Fruit fly (Drosophila melanogaster) whole organism, embryonic: ENCODE results near the gene nbs.
A peak's percentile ranks its signal among the peaks of the same experiment; 100 is the strongest.

ENCODE experiments used
- CG10274 ChIP-seq: fragments of 200-800 bp; sonication (Bioruptor generic); optimal IDR thresholded peaks from 3 replicates; lab custom pipeline; 2017; ENCODE audit warnings: missing biosample characterization, mild to moderate bottlenecking, missing genetic modification characterization
- CG12104 ChIP-seq: fragments of 200-800 bp; sonication (Bioruptor generic); optimal IDR thresholded peaks from 3 replicates; lab custom pipeline; 2016; ENCODE audit warnings: missing biosample characterization, missing genetic modification characterization
- CG14014 ChIP-seq: fragments of 200-800 bp; sonication (Bioruptor generic); IDR thresholded peaks from 2 replicates; pipeline ENCODE4 v1.3.6; 2022; ENCODE audit warnings: missing biosample characterization, missing genetic modification characterization
- CG14441 ChIP-seq: fragments of 200-800 bp; sonication (Bioruptor generic); IDR thresholded peaks from 2 replicates; pipeline ENCODE4 v1.3.6; 2022; ENCODE audit warnings: missing biosample characterization, missing genetic modification characterization
- CG14710 ChIP-seq: fragments of 200-800 bp; sonication (Bioruptor generic); optimal IDR thresholded peaks from 3 replicates; lab custom pipeline; 2019; ENCODE audit warnings: missing biosample characterization, mild to moderate bottlenecking, missing genetic modification characterization, moderate library complexity
- CG1529 ChIP-seq: fragments of 200-800 bp; sonication (Bioruptor generic); optimal IDR thresholded peaks from 3 replicates; lab custom pipeline; 2018; ENCODE audit warnings: missing biosample characterization, missing genetic modification characterization
- CG18599 ChIP-seq: fragments of 200-800 bp; sonication (Bioruptor generic); optimal IDR thresholded peaks from 3 replicates; lab custom pipeline; 2017; ENCODE audit warnings: missing biosample characterization, missing genetic modification characterization, mild to moderate bottlenecking, moderate library complexity, missing genetic modification reagents
- CG2120 ChIP-seq: fragments of 200-800 bp; sonication (Bioruptor generic); optimal IDR thresholded peaks from 3 replicates; lab custom pipeline; 2016; ENCODE audit warnings: missing biosample characterization, missing genetic modification characterization
- CG2199 ChIP-seq: fragments of 200-800 bp; sonication (Bioruptor generic); IDR thresholded peaks from 3 replicates; pipeline ENCODE4 v1.3.6; 2022; ENCODE audit warnings: missing biosample characterization, missing genetic modification characterization
- CG30403 ChIP-seq: fragments of 200-800 bp; sonication (Bioruptor generic); optimal IDR thresholded peaks from 3 replicates; lab custom pipeline; 2016; ENCODE audit warnings: missing biosample characterization, missing genetic modification characterization
- CG3847 ChIP-seq: fragments of 200-800 bp; sonication (Bioruptor generic); IDR thresholded peaks from 2 replicates; pipeline ENCODE4 v1.3.6; 2022; ENCODE audit warnings: missing biosample characterization, missing genetic modification characterization
- CG3995 ChIP-seq: fragments of 200-800 bp; sonication (Bioruptor generic); optimal IDR thresholded peaks from 3 replicates; lab custom pipeline; 2016; ENCODE audit warnings: missing biosample characterization, missing genetic modification characterization
- CG4707 ChIP-seq: fragments of 200-800 bp; sonication (Bioruptor generic); optimal IDR thresholded peaks from 2 replicates; lab custom pipeline; 2018; ENCODE audit warnings: missing biosample characterization, mild to moderate bottlenecking, missing genetic modification characterization, moderate library complexity
- CG7839 ChIP-seq: fragments of 200-800 bp; sonication (Bioruptor generic); optimal IDR thresholded peaks from 3 replicates; lab custom pipeline; 2018; ENCODE audit warnings: missing biosample characterization, mild to moderate bottlenecking, missing genetic modification characterization, moderate library complexity
- CG8290 ChIP-seq, 3 experiments: fragments of 200-800 bp; sonication (Bioruptor generic); optimal IDR thresholded peaks; 2 replicates each; lab custom pipeline; 2016 to 2019; ENCODE audit warnings: missing biosample characterization in 3 of 3, missing genetic modification characterization in 3 of 3, mild to moderate bottlenecking in 2 of 3, moderate library complexity in 1 of 3
- CG9797 ChIP-seq: fragments of 200-800 bp; sonication (Bioruptor generic); optimal IDR thresholded peaks from 3 replicates; lab custom pipeline; 2018; ENCODE audit warnings: missing biosample characterization, mild to moderate bottlenecking, missing genetic modification characterization
- Dip3 ChIP-seq: fragments of 200-800 bp; sonication (Bioruptor generic); optimal IDR thresholded peaks from 3 replicates; lab custom pipeline; 2016; ENCODE audit warnings: missing biosample characterization, missing genetic modification characterization
- Eip74EF ChIP-seq, 2 experiments: fragments of 200-800 bp in 1 of 2; fragments of >200 bp in 1 of 2; sonication (Bioruptor generic) in 1 of 2; optimal IDR thresholded peaks; 2 replicates each; lab custom pipeline; 2017 to 2019; ENCODE audit warnings: missing biosample characterization in 2 of 2, missing genetic modification characterization in 2 of 2, mild to moderate bottlenecking in 1 of 2, moderate library complexity in 1 of 2
- Ets65A ChIP-seq: fragments of 200-800 bp; sonication (Bioruptor generic); peaks from one replicate; lab custom pipeline; 2016; ENCODE audit warnings: missing biosample characterization, missing genetic modification characterization
- Fer1 ChIP-seq: fragments of 200-800 bp; sonication (Bioruptor generic); optimal IDR thresholded peaks from 2 replicates; lab custom pipeline; 2017; ENCODE audit warnings: missing biosample characterization, mild to moderate bottlenecking, missing genetic modification characterization
- Fer3 ChIP-seq: fragments of 200-800 bp; sonication (Bioruptor generic); optimal IDR thresholded peaks from 2 replicates; lab custom pipeline; 2018; ENCODE audit warnings: missing biosample characterization, mild to moderate bottlenecking, missing genetic modification characterization, moderate library complexity
- Hr51 ChIP-seq, 2 experiments: fragments of 200-800 bp; sonication (Bioruptor generic); optimal IDR thresholded peaks; 2 replicates in 1 of 2; 3 replicates in 1 of 2; lab custom pipeline; 2016 to 2018; ENCODE audit warnings: missing biosample characterization in 2 of 2, missing genetic modification characterization in 2 of 2, mild to moderate bottlenecking in 1 of 2, moderate library complexity in 1 of 2
- MTF-1 ChIP-seq: fragments of 200-800 bp; sonication (Bioruptor generic); optimal IDR thresholded peaks from 2 replicates; lab custom pipeline; 2018; ENCODE audit warnings: missing biosample characterization, mild to moderate bottlenecking, missing genetic modification characterization, borderline replicate concordance
- Meics ChIP-seq: fragments of 200-800 bp; sonication (Bioruptor generic); optimal IDR thresholded peaks from 2 replicates; lab custom pipeline; 2017; ENCODE audit warnings: missing biosample characterization, mild to moderate bottlenecking, missing genetic modification characterization
- Nf-YB ChIP-seq: fragments of 200-800 bp; sonication (Bioruptor generic); optimal IDR thresholded peaks from 3 replicates; lab custom pipeline; 2019; ENCODE audit warnings: missing biosample characterization, mild to moderate bottlenecking, missing genetic modification characterization, moderate library complexity
- Nf-YC ChIP-seq: fragments of 200-800 bp; optimal IDR thresholded peaks from 3 replicates; lab custom pipeline; 2019; ENCODE audit warnings: missing biosample characterization, mild to moderate bottlenecking, missing genetic modification characterization, moderate library complexity
- Opbp ChIP-seq: fragments of 200-800 bp; sonication (Bioruptor generic); IDR thresholded peaks from 3 replicates; pipeline ENCODE4 v1.3.6; 2022; ENCODE audit warnings: missing biosample characterization, missing genetic modification characterization; ENCODE audit not compliant: partially characterized antibody
- Taf1 ChIP-seq: fragments of 200-800 bp; sonication (Bioruptor generic); IDR thresholded peaks from 2 replicates; pipeline ENCODE4 v1.3.6; 2022; ENCODE audit warnings: missing biosample characterization, missing genetic modification characterization
- abd-A ChIP-seq: fragments of 200-800 bp; sonication (Bioruptor generic); optimal IDR thresholded peaks from 3 replicates; lab custom pipeline; 2019; ENCODE audit warnings: missing biosample characterization, mild to moderate bottlenecking, missing genetic modification characterization, moderate library complexity
- ac ChIP-seq: fragments of 200-800 bp; sonication (Bioruptor generic); optimal IDR thresholded peaks from 3 replicates; lab custom pipeline; 2017; ENCODE audit warnings: missing biosample characterization, mild to moderate bottlenecking, missing genetic modification characterization
- ap ChIP-seq: fragments of 200-800 bp; sonication (Bioruptor generic); IDR thresholded peaks from 2 replicates; pipeline ENCODE4 v1.3.6; 2022; ENCODE audit warnings: missing biosample characterization, missing genetic modification characterization
- chif ChIP-seq, 2 experiments: fragments of 200-800 bp; sonication (Bioruptor generic); optimal IDR thresholded peaks; 3 replicates each; lab custom pipeline; 2016; ENCODE audit warnings: missing biosample characterization in 2 of 2, missing genetic modification characterization in 2 of 2
- chn ChIP-seq: fragments of 200-800 bp; sonication (Bioruptor generic); optimal IDR thresholded peaks from 2 replicates; lab custom pipeline; 2016; ENCODE audit warnings: missing biosample characterization, missing genetic modification characterization
- da ChIP-seq: fragments of 200-800 bp; sonication (Bioruptor generic); optimal IDR thresholded peaks from 2 replicates; lab custom pipeline; 2016; ENCODE audit warnings: missing biosample characterization, missing genetic modification characterization
- fd3F ChIP-seq: fragments of 200-800 bp; sonication (Bioruptor generic); optimal IDR thresholded peaks from 2 replicates; lab custom pipeline; 2018; ENCODE audit warnings: missing biosample characterization, mild to moderate bottlenecking, missing genetic modification characterization, moderate library complexity
- gfzf ChIP-seq: fragments of 200-800 bp; sonication (Bioruptor generic); optimal IDR thresholded peaks from 2 replicates; lab custom pipeline; 2016; ENCODE audit warnings: missing biosample characterization, mild to moderate bottlenecking, missing genetic modification characterization, moderate library complexity
- ham ChIP-seq: fragments of 200-800 bp; sonication (Bioruptor generic); IDR thresholded peaks from 2 replicates; pipeline ENCODE4 v1.3.6; 2022; ENCODE audit warnings: missing biosample characterization, missing genetic modification characterization
- her ChIP-seq: fragments of 200-800 bp; sonication (Bioruptor generic); optimal IDR thresholded peaks from 2 replicates; lab custom pipeline; 2016; ENCODE audit warnings: missing biosample characterization, missing genetic modification characterization
- ind ChIP-seq: fragments of 200-800 bp; sonication (Bioruptor generic); optimal IDR thresholded peaks from 3 replicates; lab custom pipeline; 2016; ENCODE audit warnings: missing biosample characterization, missing genetic modification characterization
- jigr1 ChIP-seq: fragments of 200-800 bp; sonication (Bioruptor generic); IDR thresholded peaks from 3 replicates; pipeline ENCODE4 v1.3.6; 2022; ENCODE audit warnings: missing biosample characterization, missing genetic modification characterization
- kay ChIP-seq: fragments of 200-800 bp; sonication (Bioruptor generic); optimal IDR thresholded peaks from 2 replicates; lab custom pipeline; 2016; ENCODE audit warnings: missing biosample characterization, missing genetic modification characterization
- mam ChIP-seq: fragments of 200-800 bp; sonication (Bioruptor generic); optimal IDR thresholded peaks from 3 replicates; lab custom pipeline; 2016; ENCODE audit warnings: missing biosample characterization, missing genetic modification characterization
- nau ChIP-seq: fragments of 200-800 bp; sonication (Bioruptor generic); optimal IDR thresholded peaks from 3 replicates; lab custom pipeline; 2017; ENCODE audit warnings: missing biosample characterization, mild to moderate bottlenecking, missing genetic modification characterization, missing genetic modification reagents
- pan ChIP-seq, 4 experiments: fragments of >200 bp in 3 of 4; fragments of 200-800 bp in 1 of 4; sonication (Bioruptor generic) in 1 of 4; optimal IDR thresholded peaks in 3 of 4; IDR thresholded peaks in 1 of 4; 2 replicates each; pipeline versions ENCODE4 v1.3.6 to Lab custom; 2017 to 2022; ENCODE audit warnings: missing biosample characterization in 2 of 4, missing genetic modification characterization in 2 of 4, mixed read lengths in 1 of 4
- phol ChIP-seq: fragments of 200-800 bp; sonication (Bioruptor generic); optimal IDR thresholded peaks from 3 replicates; lab custom pipeline; 2018; ENCODE audit warnings: missing biosample characterization, mild to moderate bottlenecking, missing genetic modification characterization, moderate library complexity
- row ChIP-seq: fragments of 200-800 bp; sonication (Bioruptor generic); IDR thresholded peaks from 3 replicates; pipeline ENCODE4 v1.3.6; 2022; ENCODE audit warnings: missing biosample characterization, missing genetic modification characterization
- stc ChIP-seq: fragments of 200-800 bp; sonication (Bioruptor generic); IDR thresholded peaks from 2 replicates; pipeline ENCODE4 v1.3.6; 2022; ENCODE audit warnings: missing biosample characterization, missing genetic modification characterization
- sug ChIP-seq: fragments of 200-800 bp; optimal IDR thresholded peaks from 2 replicates; lab custom pipeline; 2019; ENCODE audit warnings: missing biosample characterization, mild to moderate bottlenecking, missing genetic modification characterization, moderate library complexity
- ttk ChIP-seq: fragments of 200-800 bp; sonication (Bioruptor generic); IDR thresholded peaks from 2 replicates; pipeline ENCODE4 v2.1.2; 2022; ENCODE audit warnings: missing biosample characterization, missing genetic modification characterization

Gene nbs

dm6 chr3L:9690798-9691475 is 32.1 kb downstream of the nbs start (continued):
- peak; percentile 29 for TF ChIP-seq Dip3 (GFP tag; lab: Kevin White, UChicago)
- no peak for TF ChIP-seq CG14014 (GFP tag; lab: Robert Waterston, UW)
- no peak for TF ChIP-seq MTF-1 (GFP tag; lab: Kevin White, UChicago)
- no peak for TF ChIP-seq kay (GFP tag; lab: Kevin White, UChicago)
- no peak for TF ChIP-seq sug (tag; lab: Kevin White, UChicago)
- TF ChIP-seq Hr51 (GFP tag; optimal IDR thresholded peaks at IDR 0.05; lab: Kevin White, UChicago): peak in 1 of 2 experiments; percentile 59
- peak; percentile 73 for TF ChIP-seq CG18599
- no peak for TF ChIP-seq ttk (GFP tag; lab: Robert Waterston, UW)
- peak; percentile 45 for TF ChIP-seq fd3F (GFP tag; lab: Kevin White, UChicago)
- peak; percentile 46 for TF ChIP-seq CG30403 (GFP tag; lab: Kevin White, UChicago)
- TF ChIP-seq abd-A (tag; lab: Kevin White, UChicago): no peak
- TF ChIP-seq CG14441: no peak
- TF ChIP-seq chif (GFP tag; optimal IDR thresholded peaks at IDR 0.05; lab: Kevin White, UChicago): no peak
- peak; percentile 18 for TF ChIP-seq ind (GFP tag; lab: Kevin White, UChicago)
- no peak for TF ChIP-seq CG9797 (GFP tag; lab: Kevin White, UChicago)
- no peak for TF ChIP-seq pan (optimal IDR thresholded peaks at IDR 0.05; lab: Kevin White, UChicago)
- TF ChIP-seq pan (GFP tag; optimal IDR thresholded peaks at IDR 0.05 in 1 of 2, IDR thresholded peaks at IDR 0.05 in 1 of 2): no peak
- TF ChIP-seq CG3847 (GFP tag; lab: Robert Waterston, UW): no peak
- TF ChIP-seq Opbp (GFP tag; lab: Robert Waterston, UW): no peak
- no peak for TF ChIP-seq CG14710 (tag; lab: Kevin White, UChicago)
- peak; percentile 61 for TF ChIP-seq nau (GFP tag; lab: Kevin White, UChicago)
- TF ChIP-seq phol: no peak
- no peak for TF ChIP-seq CG1529 (GFP tag; lab: Kevin White, UChicago)
- no peak for TF ChIP-seq Eip74EF (GFP tag; optimal IDR thresholded peaks at IDR 0.05; lab: Kevin White, UChicago)
- TF ChIP-seq CG12104 (GFP tag; lab: Kevin White, UChicago): peak; percentile 9
- TF ChIP-seq Nf-YB (GFP tag; lab: Kevin White, UChicago): no peak
- no peak for TF ChIP-seq Taf1 (GFP tag; lab: Robert Waterston, UW)
- TF ChIP-seq Meics (GFP tag; lab: Kevin White, UChicago): peak; percentile 66
- TF ChIP-seq CG7839: peak; percentile 64
- peak; percentile 69 for TF ChIP-seq Fer1 (GFP tag; lab: Kevin White, UChicago)
- TF ChIP-seq gfzf (GFP tag; lab: Kevin White, UChicago): no peak
- no peak for TF ChIP-seq CG10274
- peak; percentile 7 for TF ChIP-seq Nf-YC (tag; lab: Kevin White, UChicago)
- no peak for TF ChIP-seq jigr1 (GFP tag; lab: Robert Waterston, UW)
- TF ChIP-seq CG4707: no peak
- TF ChIP-seq Ets65A (GFP tag; lab: Kevin White, UChicago): no peak
- TF ChIP-seq ac (GFP tag; lab: Kevin White, UChicago): no peak
- no peak for TF ChIP-seq CG2199
- peak; percentile 57 for TF ChIP-seq Fer3 (tag; lab: Kevin White, UChicago)
- 0 out of 2 replicates have a peak, but pooled peaks have one; percentile 6 for TF ChIP-seq ap (GFP tag; lab: Robert Waterston, UW)
- peak; percentile 87 for TF ChIP-seq CG2120 (GFP tag; lab: Kevin White, UChicago)
- peak; percentile 33 for TF ChIP-seq mam
- TF ChIP-seq da: no peak
- no peak for TF ChIP-seq stc (GFP tag; lab: Robert Waterston, UW)
- TF ChIP-seq ham: no peak
- TF ChIP-seq CG3995 (GFP tag; lab: Kevin White, UChicago): peak; percentile 6
- peak; percentile 62 for TF ChIP-seq row
- TF ChIP-seq CG8290 (GFP tag; optimal IDR thresholded peaks at IDR 0.05; lab: Kevin White, UChicago): no peak
- TF ChIP-seq CG8290 (tag; optimal IDR thresholded peaks at IDR 0.05; lab: Kevin White, UChicago): no peak
- TF ChIP-seq her (GFP tag; lab: Kevin White, UChicago): no peak
- TF ChIP-seq chn (GFP tag; lab: Kevin White, UChicago): no peak
